Worm (Caenorhabditis elegans): Measurements from ENCODE around the gene R08A2.7.
A peak's percentile ranks its signal among the peaks of the same experiment; 100 is the strongest.

DNA sequence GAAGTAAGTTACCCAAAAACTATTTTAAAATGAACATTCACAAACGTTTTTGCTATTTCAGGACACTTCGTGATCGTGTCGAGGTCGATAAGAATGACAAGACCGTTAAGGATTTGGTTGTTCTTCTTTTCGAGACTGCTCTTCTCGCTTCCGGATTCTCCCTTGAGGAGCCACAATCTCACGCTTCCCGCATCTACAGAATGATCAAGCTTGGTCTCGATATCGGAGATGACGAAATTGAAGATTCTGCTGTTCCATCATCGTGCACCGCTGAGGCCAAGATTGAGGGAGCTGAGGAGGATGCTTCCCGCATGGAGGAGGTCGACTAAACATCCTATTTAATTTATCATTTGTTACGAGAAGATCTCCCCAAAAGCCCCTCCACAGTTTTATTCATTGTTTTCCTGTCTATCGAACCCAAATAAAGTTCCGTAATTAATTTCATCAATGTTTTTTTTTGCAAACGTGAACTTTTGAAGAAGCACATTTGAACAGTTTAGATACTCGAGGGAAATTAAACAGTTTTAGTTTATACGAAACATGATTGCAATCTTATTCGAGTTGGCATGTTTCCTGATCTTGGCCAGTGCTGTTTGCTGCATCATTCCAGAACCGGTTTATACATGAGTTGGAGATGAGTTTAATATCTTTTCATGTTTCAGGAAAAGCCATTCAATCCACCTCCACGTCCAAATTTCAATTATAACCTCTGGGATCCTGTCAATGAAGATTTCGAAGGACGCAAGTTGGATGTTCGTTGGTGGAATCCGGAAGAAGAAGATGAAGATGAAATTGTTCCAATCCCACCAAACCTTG lies 34.8 kb upstream of the R08A2.7 start, which contains the start of gene C47E8.11:
- TF ChIP-seq zag-1 (tag; optimal IDR thresholded peaks at IDR 0.05) (no peak), nhr-76 (tag; optimal IDR thresholded peaks at IDR 0.05) (no peak), jun-1 (tag; optimal IDR thresholded peaks at IDR 0.05) (no peak), aly-2 (tag; optimal IDR thresholded peaks at IDR 0.05) (no peak), lsy-12 (tag; optimal IDR thresholded peaks at IDR 0.05) (peak; percentile 37), ztf-4 (tag; optimal IDR thresholded peaks at IDR 0.05) (peak; percentile 71), ztf-11 (tag; optimal IDR thresholded peaks at IDR 0.05) (no peak), pqm-1 (tag; optimal IDR thresholded peaks at IDR 0.05) (no peak), lin-39 (tag; optimal IDR thresholded peaks at IDR 0.05) (peak; percentile 45), mml-1 (tag; optimal IDR thresholded peaks at IDR 0.05) (no peak), ceh-9 (tag; optimal IDR thresholded peaks at IDR 0.05) (no peak), elt-1 (tag; optimal IDR thresholded peaks at IDR 0.05) (no peak)
